Fruit fly (Drosophila melanogaster): Measurements from ENCODE around the gene ergic53.

ergic53 gene

DNA sequence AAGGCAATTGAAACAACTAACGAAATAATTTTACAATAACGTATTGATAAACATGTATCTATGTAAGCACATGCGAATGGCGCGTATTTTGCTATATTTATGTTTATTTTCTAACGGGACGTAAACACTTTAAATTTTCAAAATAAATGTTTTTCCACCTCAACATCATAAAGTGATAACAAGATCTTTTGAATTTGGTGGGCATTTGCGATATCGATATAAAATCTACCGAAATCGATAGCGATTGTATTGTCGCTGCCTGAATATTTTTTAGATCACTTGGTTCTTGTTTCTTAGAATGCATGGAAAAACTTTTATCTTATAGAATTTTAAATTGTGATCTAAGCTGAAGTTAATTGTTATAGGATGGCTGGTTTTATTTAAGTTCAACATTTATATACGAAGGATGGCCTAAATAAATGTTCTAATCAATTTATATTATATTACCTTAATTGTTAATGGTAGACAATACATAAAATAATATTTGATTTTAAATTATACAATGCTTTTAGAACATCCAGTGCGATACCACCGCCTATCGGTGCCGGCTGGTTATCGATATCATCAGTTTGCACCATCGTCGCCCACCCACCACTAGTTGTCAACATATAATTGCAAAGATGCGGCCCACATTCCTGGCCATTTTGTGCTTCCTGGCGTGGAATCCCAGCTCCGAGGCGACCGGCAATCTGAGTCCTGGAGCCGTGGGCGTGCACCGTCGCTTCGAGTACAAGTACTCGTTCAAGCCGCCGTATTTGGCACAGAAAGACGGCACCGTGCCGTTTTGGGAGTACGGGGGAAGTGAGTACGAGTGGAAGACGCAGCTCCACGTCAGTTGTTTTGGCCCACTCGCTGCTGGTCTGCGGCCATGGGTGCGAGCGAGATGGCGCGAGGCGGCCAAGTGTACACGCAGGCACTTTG is at the start of gene ergic53:
ergic53 (plus strand) TSS at position 592 of the 921 bp plus-strand sequence.
- TF ChIP-seq dac (GFP tag; optimal IDR thresholded peaks at IDR 0.05): no peak
- TF ChIP-seq fd85E (GFP tag; optimal IDR thresholded peaks at IDR 0.05): no peak
- no peak for TF ChIP-seq CG34406 (GFP tag; optimal IDR thresholded peaks at IDR 0.05)
- no peak for TF ChIP-seq CG4318 (GFP tag; optimal IDR thresholded peaks at IDR 0.05)
- no peak for TF ChIP-seq Gug (GFP tag; IDR thresholded peaks at IDR 0.05)
- TF ChIP-seq fkh (GFP tag; optimal IDR thresholded peaks at IDR 0.05): peak; percentile 73
- TF ChIP-seq Eip75B (GFP tag; optimal IDR thresholded peaks at IDR 0.05): no peak
- no peak for TF ChIP-seq Smox (GFP tag; optimal IDR thresholded peaks at IDR 0.05)
- TF ChIP-seq vri (GFP tag; optimal IDR thresholded peaks at IDR 0.05): no peak
- no peak for TF ChIP-seq CG31627 (GFP tag; optimal IDR thresholded peaks at IDR 0.05)
- TF ChIP-seq CG6808 (GFP tag; optimal IDR thresholded peaks at IDR 0.05): no peak
- TF ChIP-seq CG10669 (GFP tag; optimal IDR thresholded peaks at IDR 0.05): no peak
- TF ChIP-seq Lpt (GFP tag; optimal IDR thresholded peaks at IDR 0.05): no peak
- peak; percentile 56 for TF ChIP-seq achi (GFP tag; optimal IDR thresholded peaks at IDR 0.05)
- TF ChIP-seq Eip78C (GFP tag): peak; percentile 63
- TF ChIP-seq topi (GFP tag; optimal IDR thresholded peaks at IDR 0.05): no peak
- no peak for TF ChIP-seq net (GFP tag; optimal IDR thresholded peaks at IDR 0.05)
- TF ChIP-seq Hr39 (GFP tag; optimal IDR thresholded peaks at IDR 0.05): no peak
- no peak for TF ChIP-seq lz (GFP tag; optimal IDR thresholded peaks at IDR 0.05)
- TF ChIP-seq salr (GFP tag; optimal IDR thresholded peaks at IDR 0.05): no peak
- no peak for TF ChIP-seq cyc (GFP tag; optimal IDR thresholded peaks at IDR 0.05)
- TF ChIP-seq CG16779 (tag; optimal IDR thresholded peaks at IDR 0.05): no peak
- TF ChIP-seq spab (GFP tag; optimal IDR thresholded peaks at IDR 0.05): no peak
- TF ChIP-seq CG9139 (GFP tag; optimal IDR thresholded peaks at IDR 0.05): no peak
- no peak for TF ChIP-seq CG32006 (GFP tag; optimal IDR thresholded peaks at IDR 0.05)
- TF ChIP-seq acj6 (GFP tag; optimal IDR thresholded peaks at IDR 0.05): no peak
- no peak for TF ChIP-seq pdm3 (GFP tag; optimal IDR thresholded peaks at IDR 0.05)
- no peak for TF ChIP-seq CG11902 (GFP tag; optimal IDR thresholded peaks at IDR 0.05)
- TF ChIP-seq CG15336 (GFP tag; IDR thresholded peaks at IDR 0.05): no peak
- TF ChIP-seq Hr38 (GFP tag; optimal IDR thresholded peaks at IDR 0.05): no peak
- no peak for TF ChIP-seq Sox15 (GFP tag; optimal IDR thresholded peaks at IDR 0.05)
- TF ChIP-seq CG1621 (tag; optimal IDR thresholded peaks at IDR 0.05): no peak
- no peak for TF ChIP-seq Eip93F (GFP tag; optimal IDR thresholded peaks at IDR 0.05)
- no peak for TF ChIP-seq CG11294 (GFP tag; IDR thresholded peaks at IDR 0.05)
- TF ChIP-seq svp (GFP tag): peak; percentile 52
- no peak for TF ChIP-seq CG8632 (GFP tag; optimal IDR thresholded peaks at IDR 0.05)

DNA sequence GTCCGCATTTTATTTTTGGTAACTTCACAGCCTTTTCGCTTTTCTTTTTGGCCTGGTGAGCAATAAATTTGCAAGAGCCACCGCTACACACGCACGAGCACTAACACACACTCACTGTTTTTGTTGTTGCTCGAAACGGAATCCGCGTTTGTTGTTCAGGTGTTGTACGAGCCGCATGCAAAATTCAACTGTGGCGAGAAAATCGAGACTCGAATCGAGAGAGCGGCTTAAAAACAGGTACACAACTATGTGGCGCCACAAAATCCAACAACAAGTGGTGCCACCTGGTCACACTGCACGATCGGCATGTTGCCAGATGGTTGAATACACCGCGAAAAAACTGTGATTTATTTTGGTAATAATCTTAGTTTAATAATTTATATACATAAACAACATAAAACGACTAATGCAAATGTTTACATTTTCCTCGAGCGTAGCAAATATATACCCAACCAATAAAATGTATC is 27.8 kb upstream of the ergic53 start, which contains the start of gene CG43163:
CG43163 (minus strand) TSS at position 172 of the 467 bp plus-strand sequence.
- TF ChIP-seq CG10631 (GFP tag; optimal IDR thresholded peaks at IDR 0.05): no peak
- TF ChIP-seq CG8319 (GFP tag; optimal IDR thresholded peaks at IDR 0.05): peak; percentile 14
- no peak for TF ChIP-seq CG4318 (GFP tag; optimal IDR thresholded peaks at IDR 0.05)
- peak; percentile 60 for TF ChIP-seq CG34406 (GFP tag; optimal IDR thresholded peaks at IDR 0.05)
- peak; percentile 54 for TF ChIP-seq CG10669 (GFP tag; optimal IDR thresholded peaks at IDR 0.05)
- TF ChIP-seq Ets96B (tag; optimal IDR thresholded peaks at IDR 0.05): peak; percentile 51
- TF ChIP-seq CG6792 (GFP tag; optimal IDR thresholded peaks at IDR 0.05): peak; percentile 56
- TF ChIP-seq acj6 (GFP tag; optimal IDR thresholded peaks at IDR 0.05): no peak
- no peak for TF ChIP-seq dac (GFP tag; optimal IDR thresholded peaks at IDR 0.05)
- no peak for TF ChIP-seq svp (GFP tag)
- peak; percentile 19 for TF ChIP-seq Sox15 (GFP tag; optimal IDR thresholded peaks at IDR 0.05)
- no peak for TF ChIP-seq Eip75B (GFP tag; optimal IDR thresholded peaks at IDR 0.05)
- TF ChIP-seq Lpt (GFP tag; optimal IDR thresholded peaks at IDR 0.05): peak; percentile 55
- peak; percentile 19 for TF ChIP-seq CG9139 (GFP tag; optimal IDR thresholded peaks at IDR 0.05)
- peak; percentile 36 for TF ChIP-seq CG1621 (tag; optimal IDR thresholded peaks at IDR 0.05)
- TF ChIP-seq Hr4 (GFP tag; optimal IDR thresholded peaks at IDR 0.05): no peak
- TF ChIP-seq achi (GFP tag; optimal IDR thresholded peaks at IDR 0.05): peak; percentile 67
- TF ChIP-seq vri (GFP tag; optimal IDR thresholded peaks at IDR 0.05): no peak
- peak; percentile 71; the same call in 2 of the 3 replicates for TF ChIP-seq CG8119 (GFP tag; IDR thresholded peaks at IDR 0.05)
- TF ChIP-seq CG6808 (GFP tag; optimal IDR thresholded peaks at IDR 0.05): no peak
- TF ChIP-seq CG16779 (tag; optimal IDR thresholded peaks at IDR 0.05): no peak
- TF ChIP-seq fd59A (GFP tag; optimal IDR thresholded peaks at IDR 0.05): no peak
- no peak for TF ChIP-seq Smox (GFP tag; optimal IDR thresholded peaks at IDR 0.05)
- peak; percentile 70 for TF ChIP-seq lz (GFP tag; optimal IDR thresholded peaks at IDR 0.05)
- TF ChIP-seq CG11294 (GFP tag; IDR thresholded peaks at IDR 0.05): no peak; the same call in 1 of the 2 replicates
- TF ChIP-seq dsx (GFP tag; optimal IDR thresholded peaks at IDR 0.05; ENCODE audit: poor library complexity, severe bottlenecking): peak; percentile 82
- TF ChIP-seq Sox14 (GFP tag; optimal IDR thresholded peaks at IDR 0.05): peak; percentile 76
- TF ChIP-seq CG6854 (GFP tag; optimal IDR thresholded peaks at IDR 0.05): peak; percentile 6
- TF ChIP-seq Blimp-1 (GFP tag; optimal IDR thresholded peaks at IDR 0.05): no peak
